Fruit fly (Drosophila melanogaster) whole organism, pupa: Measurements from ENCODE around the gene CG4570.

Source experiments
- CG8301 ChIP-seq: fragments of 200-800 bp; sonication (Bioruptor generic); optimal IDR thresholded peaks from 2 replicates; lab custom pipeline; 2018; ENCODE audit warnings: missing biosample characterization, mild to moderate bottlenecking, missing genetic modification characterization
- Pif1B ChIP-seq: fragments of 200-800 bp; sonication (Bioruptor generic); optimal IDR thresholded peaks from 3 replicates; lab custom pipeline; 2016; ENCODE audit warnings: missing biosample characterization, missing genetic modification characterization

dm6 chr3R:10886462-10887315 is 30.1 kb downstream of the CG4570 start:
- TF ChIP-seq Pif1B (GFP tag; lab: Kevin White, UChicago) (peak; percentile 86), CG8301 (tag; lab: Kevin White, UChicago) (peak; percentile 89)
